Fruit fly (Drosophila melanogaster) whole organism, wandering third instar larva: ENCODE measurements around the gene Ugt37A2.
A peak's percentile ranks its signal among the peaks of the same experiment; 100 is the strongest.

Experiments
- Abd-B ChIP-seq: fragments of >200 bp; optimal IDR thresholded peaks from 2 replicates; lab custom pipeline; 2017; ENCODE audit warnings: missing biosample characterization, missing genetic modification characterization
- Dfd ChIP-seq: fragments of >200 bp; optimal IDR thresholded peaks from 2 replicates; lab custom pipeline; 2017; ENCODE audit warnings: missing biosample characterization, missing genetic modification characterization
- Sp1 ChIP-seq: fragments of 200-800 bp; sonication (Bioruptor generic); optimal IDR thresholded peaks from 3 replicates; lab custom pipeline; 2019; ENCODE audit warnings: missing biosample characterization, mild to moderate bottlenecking, missing genetic modification characterization, moderate library complexity
- brk ChIP-seq: fragments of 200-800 bp; sonication (Bioruptor generic); optimal IDR thresholded peaks from 2 replicates; lab custom pipeline; 2016; ENCODE audit warnings: missing biosample characterization, mild to moderate bottlenecking, missing genetic modification characterization
- psq ChIP-seq: fragments of 200-800 bp; sonication (Bioruptor generic); optimal IDR thresholded peaks from 3 replicates; lab custom pipeline; 2017; ENCODE audit warnings: missing biosample characterization, mild to moderate bottlenecking, missing genetic modification characterization, moderate library complexity
- sage ChIP-seq: fragments of 200-800 bp; sonication (Bioruptor generic); optimal IDR thresholded peaks from 2 replicates; lab custom pipeline; 2016; ENCODE audit warnings: missing biosample characterization, mild to moderate bottlenecking, missing genetic modification characterization

DNA sequence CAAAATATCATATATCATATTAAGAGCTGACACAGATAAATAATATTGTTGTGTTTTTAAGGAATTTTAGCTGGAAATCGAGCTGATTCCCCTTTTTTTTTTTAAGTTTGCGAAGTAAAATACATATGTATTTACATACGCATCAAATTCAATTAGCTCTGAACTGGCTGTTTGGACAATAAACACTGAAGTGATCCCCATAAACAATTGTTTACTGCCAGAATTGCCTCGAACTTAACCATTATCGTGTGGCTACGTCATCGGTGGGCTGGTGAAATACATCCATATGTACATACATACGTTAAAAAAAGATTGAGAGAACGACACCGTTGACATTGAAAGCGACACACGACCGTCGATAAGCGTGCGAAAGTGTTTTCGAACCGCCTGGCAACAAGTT, 23.2 kb upstream of the Ugt37A2 start:
- TF ChIP-seq Abd-B (GFP tag; lab: Kevin White, UChicago) (no peak), Dfd (GFP tag; lab: Kevin White, UChicago) (no peak), Sp1 (GFP tag; lab: Kevin White, UChicago) (peak; percentile 57), sage (GFP tag; lab: Kevin White, UChicago) (no peak), brk (no peak), psq (GFP tag; lab: Kevin White, UChicago) (no peak)
